Fruit fly (Drosophila melanogaster): Measurements from ENCODE around the gene Sk1.

Sk1 gene

DNA sequence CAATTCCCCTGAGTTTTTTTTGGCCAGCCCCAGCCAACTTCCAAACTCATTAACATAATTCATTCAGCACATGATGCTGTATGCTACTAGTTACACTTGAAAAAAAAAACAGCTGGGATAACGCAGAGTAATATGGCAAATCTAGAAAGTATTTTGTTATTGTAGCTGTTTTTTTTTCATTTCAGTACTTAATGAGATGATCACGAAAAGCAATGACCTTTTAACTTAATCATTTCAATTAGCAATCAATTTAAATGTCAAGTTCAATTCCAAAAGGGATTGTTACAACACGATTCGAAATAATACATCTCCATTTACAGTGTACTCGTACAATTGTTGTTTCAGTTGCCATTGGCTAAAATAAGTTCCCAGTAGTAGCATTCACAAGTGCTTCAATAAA, 8.1 kb downstream of the Sk1 start:
- TF ChIP-seq Hnf4 (GFP tag; optimal IDR thresholded peaks at IDR 0.05) (no peak), Vsx2 (GFP tag; optimal IDR thresholded peaks at IDR 0.05; ENCODE audit: partially characterized antibody) (no peak), fru (GFP tag; optimal IDR thresholded peaks at IDR 0.05) (no peak), lola (GFP tag; optimal IDR thresholded peaks at IDR 0.05) (no peak), dl (GFP tag; optimal IDR thresholded peaks at IDR 0.05; ENCODE audit: insufficient read depth in 1 of 2, partially characterized antibody in 2 of 2) (no peak), Abd-B (GFP tag; optimal IDR thresholded peaks at IDR 0.05) (no peak), Rel (GFP tag; optimal IDR thresholded peaks at IDR 0.05) (no peak), Rel (tag; optimal IDR thresholded peaks at IDR 0.05) (no peak), Sp1 (GFP tag; optimal IDR thresholded peaks at IDR 0.05) (no peak), rgr (GFP tag; optimal IDR thresholded peaks at IDR 0.05) (no peak), brk (GFP tag; optimal IDR thresholded peaks at IDR 0.05) (no peak), dmrt93B (GFP tag; optimal IDR thresholded peaks at IDR 0.05) (no peak), br (GFP tag; optimal IDR thresholded peaks at IDR 0.05) (no peak), Dif (GFP tag; optimal IDR thresholded peaks at IDR 0.05; ENCODE audit: partially characterized antibody) (no peak), Hr83 (GFP tag; optimal IDR thresholded peaks at IDR 0.05; ENCODE audit: poor library complexity, severe bottlenecking) (no peak), Mio (GFP tag; optimal IDR thresholded peaks at IDR 0.05) (no peak), GATAd (GFP tag; optimal IDR thresholded peaks at IDR 0.05) (no peak), Dfd (GFP tag; optimal IDR thresholded peaks at IDR 0.05) (no peak), Hr78 (GFP tag; optimal IDR thresholded peaks at IDR 0.05) (no peak), tai (GFP tag; optimal IDR thresholded peaks at IDR 0.05) (no peak)

- TF ChIP-seq rgr (GFP tag; optimal IDR thresholded peaks at IDR 0.05) (peak; percentile 49), fru (GFP tag; optimal IDR thresholded peaks at IDR 0.05) (peak; percentile 11), jim (GFP tag; optimal IDR thresholded peaks at IDR 0.05) (no peak), ey (GFP tag; optimal IDR thresholded peaks at IDR 0.05) (peak; percentile 32), dmrt93B (GFP tag; optimal IDR thresholded peaks at IDR 0.05) (peak; percentile 4), tai (GFP tag; optimal IDR thresholded peaks at IDR 0.05) (no peak), foxo (GFP tag; optimal IDR thresholded peaks at IDR 0.05) (peak in 1 of 2 experiments; percentile 47), h (GFP tag; optimal IDR thresholded peaks at IDR 0.05) (peak; percentile 65), woc (GFP tag; optimal IDR thresholded peaks at IDR 0.05) (no peak), Hnf4 (GFP tag; optimal IDR thresholded peaks at IDR 0.05) (peak; percentile 61), br (GFP tag; optimal IDR thresholded peaks at IDR 0.05) (peak; percentile 26), OdsH (GFP tag; optimal IDR thresholded peaks at IDR 0.05) (peak; percentile 8), HLH106 (tag; optimal IDR thresholded peaks at IDR 0.05) (peak; percentile 29), Myc (optimal IDR thresholded peaks at IDR 0.05) (no peak)
Measured at dm6 chrX:11451027-11451572, 8.8 kb downstream of the Sk1 start.

DNA sequence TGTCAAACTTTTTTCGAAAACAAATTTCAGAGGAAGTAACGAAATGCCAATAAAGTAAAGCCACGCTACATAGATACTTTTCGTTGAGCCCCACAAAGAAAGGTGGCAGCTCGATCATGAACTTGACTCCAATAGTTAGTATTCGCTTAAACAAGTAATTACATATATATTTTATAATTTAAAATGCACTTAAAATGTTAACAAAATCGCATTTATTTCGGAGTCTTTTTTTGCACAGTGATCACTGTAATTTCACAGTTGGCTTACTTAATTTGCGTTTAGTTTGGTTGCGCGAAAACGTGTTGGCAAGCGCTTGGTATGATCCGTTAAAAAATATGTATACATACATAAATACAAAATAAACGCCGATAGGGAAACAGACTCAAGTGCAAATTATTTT, 9.3 kb downstream of the Sk1 start:
- TF ChIP-seq rgr (GFP tag; optimal IDR thresholded peaks at IDR 0.05) (no peak), h (GFP tag; optimal IDR thresholded peaks at IDR 0.05) (no peak), Sp1 (GFP tag; optimal IDR thresholded peaks at IDR 0.05) (no peak), Hr83 (GFP tag; optimal IDR thresholded peaks at IDR 0.05; ENCODE audit: poor library complexity, severe bottlenecking) (no peak), CrebA (GFP tag; optimal IDR thresholded peaks at IDR 0.05; ENCODE audit: borderline replicate concordance) (no peak), HLH106 (tag; optimal IDR thresholded peaks at IDR 0.05) (no peak), br (GFP tag; optimal IDR thresholded peaks at IDR 0.05) (no peak), usp (GFP tag; optimal IDR thresholded peaks at IDR 0.05) (no peak), Abd-B (GFP tag; optimal IDR thresholded peaks at IDR 0.05) (no peak)

dm6 chrX:11452846-11453391, 10.6 kb downstream of the Sk1 start:
- TF ChIP-seq h (GFP tag; optimal IDR thresholded peaks at IDR 0.05) (peak; percentile 78), Jra (GFP tag; optimal IDR thresholded peaks at IDR 0.05) (no peak), Dfd (GFP tag; optimal IDR thresholded peaks at IDR 0.05) (no peak), psq (GFP tag; optimal IDR thresholded peaks at IDR 0.05) (peak; percentile 77), ey (GFP tag; optimal IDR thresholded peaks at IDR 0.05) (peak; percentile 69), Hnf4 (GFP tag; optimal IDR thresholded peaks at IDR 0.05) (peak; percentile 60), rgr (GFP tag; optimal IDR thresholded peaks at IDR 0.05) (peak; percentile 78), HLH106 (tag; optimal IDR thresholded peaks at IDR 0.05) (peak; percentile 52), foxo (GFP tag; optimal IDR thresholded peaks at IDR 0.05) (peak in 1 of 2 experiments; percentile 79), pan (optimal IDR thresholded peaks at IDR 0.05) (no peak), sv (GFP tag; optimal IDR thresholded peaks at IDR 0.05) (peak; percentile 4), CG32264 (GFP tag; optimal IDR thresholded peaks at IDR 0.05) (peak; percentile 7), dl (GFP tag; optimal IDR thresholded peaks at IDR 0.05; ENCODE audit: insufficient read depth in 1 of 2, partially characterized antibody in 2 of 2) (no peak), Sp1 (GFP tag; optimal IDR thresholded peaks at IDR 0.05) (peak; percentile 21), usp (GFP tag; optimal IDR thresholded peaks at IDR 0.05) (no peak), tai (GFP tag; optimal IDR thresholded peaks at IDR 0.05) (no peak), woc (GFP tag; optimal IDR thresholded peaks at IDR 0.05) (peak; percentile 65), br (GFP tag; optimal IDR thresholded peaks at IDR 0.05) (peak; percentile 44), fru (GFP tag; optimal IDR thresholded peaks at IDR 0.05) (peak; percentile 83), OdsH (GFP tag; optimal IDR thresholded peaks at IDR 0.05) (peak; percentile 57)

Measured in whole organism, wandering third instar larva.